Fruit fly (Drosophila melanogaster): Measurements from ENCODE around the gene sgg.

Gene sgg

DNA sequence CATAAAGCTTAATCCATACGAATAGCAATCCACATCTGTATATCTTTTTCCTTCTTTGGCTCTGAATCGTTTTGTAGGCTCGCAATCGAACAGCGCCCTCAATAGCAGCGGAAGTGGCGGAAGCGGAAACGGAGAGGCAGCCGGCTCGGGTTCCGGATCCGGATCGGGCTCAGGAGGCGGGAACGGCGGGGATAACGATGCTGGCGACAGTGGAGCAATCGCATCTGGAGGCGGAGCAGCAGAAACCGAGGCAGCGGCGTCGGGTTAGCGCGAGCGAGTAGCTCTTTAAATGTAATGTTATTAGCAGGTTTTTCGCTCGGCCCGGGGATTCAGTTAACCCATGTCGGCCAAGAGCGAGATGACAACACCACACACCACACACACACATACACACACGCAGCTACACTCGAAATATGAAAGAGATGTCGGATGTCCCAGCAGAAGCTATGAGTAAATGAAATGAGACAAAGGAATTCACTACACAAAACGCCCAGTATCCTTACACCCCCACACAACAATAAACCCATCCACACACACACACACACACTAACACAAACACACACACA, 43.4 kb downstream of the sgg start:
- TF ChIP-seq eve (GFP tag; optimal IDR thresholded peaks at IDR 0.05) = no peak
- no peak for TF ChIP-seq Trl (optimal IDR thresholded peaks at IDR 0.05)
- no peak for TF ChIP-seq Trl (GFP tag; optimal IDR thresholded peaks at IDR 0.05)
- TF ChIP-seq Ravus (GFP tag; IDR thresholded peaks at IDR 0.05) = no peak
- TF ChIP-seq slp2 (GFP tag; optimal IDR thresholded peaks at IDR 0.05) = no peak
- no peak for TF ChIP-seq Aef1 (GFP tag; IDR thresholded peaks at IDR 0.05)
- no peak for TF ChIP-seq PHDP (tag; optimal IDR thresholded peaks at IDR 0.05)
- TF ChIP-seq ssp (GFP tag; IDR thresholded peaks at IDR 0.05) = no peak
- TF ChIP-seq Dfd (GFP tag; optimal IDR thresholded peaks at IDR 0.05) = peak in 1 of 2 experiments; percentile 51
- TF ChIP-seq Med (GFP tag) = peak; percentile 79
- peak; percentile 32 for TF ChIP-seq sens (GFP tag)
- TF ChIP-seq Rfx (GFP tag; IDR thresholded peaks at IDR 0.05) = no peak
- TF ChIP-seq HLH3B (GFP tag; IDR thresholded peaks at IDR 0.05) = no peak
- TF ChIP-seq Ets65A (GFP tag) = peak; percentile 54
- TF ChIP-seq nom (GFP tag; optimal IDR thresholded peaks at IDR 0.05) = peak; percentile 11
- TF ChIP-seq Ets97D (GFP tag; optimal IDR thresholded peaks at IDR 0.05) = peak; percentile 14
- no peak for TF ChIP-seq corto (GFP tag; optimal IDR thresholded peaks at IDR 0.05)
- peak; percentile 35 for TF ChIP-seq cg (GFP tag; optimal IDR thresholded peaks at IDR 0.05)
- TF ChIP-seq trh (GFP tag; optimal IDR thresholded peaks at IDR 0.05) = no peak

dm6 chrX:2681601-2682000, 47.8 kb downstream of the sgg start, which contains the start of gene HLH3B:
TSS of gene HLH3B (minus strand) at chrX:2681723.
- TF ChIP-seq BEAF-32 (GFP tag; optimal IDR thresholded peaks at IDR 0.05) (no peak), mam (GFP tag; optimal IDR thresholded peaks at IDR 0.05) (no peak), MBD-R2 (GFP tag; IDR thresholded peaks at IDR 0.05) (no peak), CG9817 (tag; optimal IDR thresholded peaks at IDR 0.05) (no peak), sob (GFP tag; IDR thresholded peaks at IDR 0.05) (no peak), seq (GFP tag; IDR thresholded peaks at IDR 0.05) (peak; percentile 51; the same call in 1 of the 2 replicates), ash1 (GFP tag; optimal IDR thresholded peaks at IDR 0.05) (no peak), CG3065 (GFP tag; optimal IDR thresholded peaks at IDR 0.05) (no peak), B-H2 (GFP tag; optimal IDR thresholded peaks at IDR 0.05) (no peak), Rfx (GFP tag; IDR thresholded peaks at IDR 0.05) (no peak), esg (GFP tag; conservative IDR thresholded peaks at IDR 0.05) (no peak), HmgD (GFP tag; optimal IDR thresholded peaks at IDR 0.05) (no peak), CG6791 (GFP tag; IDR thresholded peaks at IDR 0.05; ENCODE audit: partially characterized antibody) (no peak), corto (GFP tag; optimal IDR thresholded peaks at IDR 0.05) (no peak), tgo (GFP tag; IDR thresholded peaks at IDR 0.05) (no peak), CrebB (tag; optimal IDR thresholded peaks at IDR 0.05) (no peak), bigmax (GFP tag; optimal IDR thresholded peaks at IDR 0.05) (no peak), HmgZ (tag; optimal IDR thresholded peaks at IDR 0.05) (no peak), dm (GFP tag; optimal IDR thresholded peaks at IDR 0.05) (no peak), CG18476 (GFP tag; optimal IDR thresholded peaks at IDR 0.05) (no peak), CG32767 (GFP tag; IDR thresholded peaks at IDR 0.05) (peak; percentile 60; the same call in 1 of the 2 replicates), CG4282 (GFP tag; optimal IDR thresholded peaks at IDR 0.05) (no peak), Nf-YC (tag; optimal IDR thresholded peaks at IDR 0.05) (peak; percentile 84), HHEX (GFP tag; optimal IDR thresholded peaks at IDR 0.05) (no peak), run (tag; optimal IDR thresholded peaks at IDR 0.05) (no peak), CG8924 (tag; optimal IDR thresholded peaks at IDR 0.05) (no peak), eyg (GFP tag; optimal IDR thresholded peaks at IDR 0.05) (no peak), bsh (GFP tag; optimal IDR thresholded peaks at IDR 0.05) (no peak), CG31224 (GFP tag; IDR thresholded peaks at IDR 0.05) (no peak), Nf-YB (GFP tag; optimal IDR thresholded peaks at IDR 0.05) (peak; percentile 84), dan (GFP tag; IDR thresholded peaks at IDR 0.05) (no peak), sens (GFP tag) (no peak)

Data from whole organism, embryonic.